Fruit fly (Drosophila melanogaster) whole organism, embryonic: ENCODE measurements around the gene CG5565.
A peak's percentile ranks its signal among the peaks of the same experiment; 100 is the strongest.

Experiments
- Ada2b ChIP-seq: fragments of 200-800 bp; sonication (Bioruptor generic); IDR thresholded peaks from 2 replicates; pipeline ENCODE4 v1.3.6; 2022; ENCODE audit warnings: missing biosample characterization, missing genetic modification characterization
- Adf1 ChIP-seq: fragments of 200-800 bp; sonication (Bioruptor generic); IDR thresholded peaks from 2 replicates; pipeline ENCODE4 v1.3.6; 2022; ENCODE audit warnings: missing biosample characterization, missing genetic modification characterization
- CG10267 ChIP-seq: fragments of 200-800 bp; sonication (Bioruptor generic); optimal IDR thresholded peaks from 2 replicates; lab custom pipeline; 2018; ENCODE audit warnings: missing biosample characterization, mild to moderate bottlenecking, missing genetic modification characterization, moderate library complexity
- CG10431 ChIP-seq: fragments of 200-800 bp; sonication (Bioruptor generic); optimal IDR thresholded peaks from 3 replicates; lab custom pipeline; 2018; ENCODE audit warnings: missing biosample characterization, mild to moderate bottlenecking, missing genetic modification characterization
- CG10565 ChIP-seq: fragments of 200-800 bp; sonication (Bioruptor generic); optimal IDR thresholded peaks from 3 replicates; lab custom pipeline; 2016; ENCODE audit warnings: missing biosample characterization, mild to moderate bottlenecking, missing genetic modification characterization
- CG10979 ChIP-seq: fragments of 200-800 bp; sonication (Bioruptor generic); optimal IDR thresholded peaks from 2 replicates; lab custom pipeline; 2018; ENCODE audit warnings: missing biosample characterization, mild to moderate bottlenecking, missing genetic modification characterization, moderate library complexity
- CG12236 ChIP-seq: fragments of 200-800 bp; sonication (Bioruptor generic); optimal IDR thresholded peaks from 2 replicates; lab custom pipeline; 2016; ENCODE audit warnings: missing biosample characterization, missing genetic modification characterization
- CG12659 ChIP-seq: fragments of 200-800 bp; sonication (Bioruptor generic); optimal IDR thresholded peaks from 3 replicates; lab custom pipeline; 2017; ENCODE audit warnings: mild to moderate bottlenecking, missing biosample characterization, missing genetic modification reagents, missing genetic modification characterization
- CG13424 ChIP-seq: fragments of 200-800 bp; sonication (Bioruptor generic); optimal IDR thresholded peaks from 2 replicates; lab custom pipeline; 2019; ENCODE audit warnings: missing biosample characterization, mild to moderate bottlenecking, missing genetic modification characterization, moderate library complexity
- CG14667 ChIP-seq: fragments of 200-800 bp; sonication (Bioruptor generic); IDR thresholded peaks from 2 replicates; pipeline ENCODE4 v1.3.6; 2022; ENCODE audit warnings: missing biosample characterization, missing genetic modification characterization
- CG14710 ChIP-seq: fragments of 200-800 bp; sonication (Bioruptor generic); optimal IDR thresholded peaks from 3 replicates; lab custom pipeline; 2019; ENCODE audit warnings: missing biosample characterization, mild to moderate bottlenecking, missing genetic modification characterization, moderate library complexity
- CG1647 ChIP-seq: fragments of 200-800 bp; sonication (Bioruptor generic); optimal IDR thresholded peaks from 3 replicates; lab custom pipeline; 2016; ENCODE audit warnings: missing biosample characterization, missing genetic modification characterization
- CG1832 ChIP-seq: fragments of 200-800 bp; sonication (Bioruptor generic); optimal IDR thresholded peaks from 2 replicates; lab custom pipeline; 2017; ENCODE audit warnings: missing biosample characterization, mild to moderate bottlenecking, missing genetic modification characterization, inconsistent platforms
- CG2678 ChIP-seq: fragments of 200-800 bp; sonication (Bioruptor generic); optimal IDR thresholded peaks from 3 replicates; lab custom pipeline; 2019; ENCODE audit warnings: missing biosample characterization, mild to moderate bottlenecking, missing genetic modification characterization, moderate library complexity
- CG31441 ChIP-seq: fragments of 200-800 bp; sonication (Bioruptor generic); IDR thresholded peaks from 2 replicates; pipeline ENCODE4 v1.3.6; 2022; ENCODE audit warnings: missing biosample characterization, missing genetic modification characterization
- CG32532 ChIP-seq: fragments of 200-800 bp; sonication (Bioruptor generic); IDR thresholded peaks from 2 replicates; pipeline ENCODE4 v1.3.6; 2022; ENCODE audit warnings: missing biosample characterization, missing genetic modification characterization
- CG4328 ChIP-seq: fragments of 200-800 bp; sonication (Bioruptor generic); optimal IDR thresholded peaks from 3 replicates; lab custom pipeline; 2017; ENCODE audit warnings: missing biosample characterization, missing genetic modification reagents, missing genetic modification characterization
- CG4820 ChIP-seq: fragments of 200-800 bp; sonication (Bioruptor generic); optimal IDR thresholded peaks from 3 replicates; lab custom pipeline; 2016; ENCODE audit warnings: missing biosample characterization, missing genetic modification characterization
- CG7271 ChIP-seq: fragments of 200-800 bp; sonication (Bioruptor generic); optimal IDR thresholded peaks from 2 replicates; lab custom pipeline; 2018; ENCODE audit warnings: missing biosample characterization, mild to moderate bottlenecking, missing genetic modification characterization, moderate library complexity
- CG7963 ChIP-seq: fragments of 200-800 bp; sonication (Bioruptor generic); IDR thresholded peaks from 3 replicates; pipeline ENCODE4 v1.3.6; 2022; ENCODE audit warnings: missing biosample characterization, missing genetic modification characterization; ENCODE audit not compliant: partially characterized antibody
- CG9609 ChIP-seq: fragments of 200-800 bp; sonication (Bioruptor generic); optimal IDR thresholded peaks from 3 replicates; lab custom pipeline; 2016; ENCODE audit warnings: missing biosample characterization, missing genetic modification characterization
- Chrac-16 ChIP-seq: fragments of 200-800 bp; sonication (Bioruptor generic); optimal IDR thresholded peaks from 3 replicates; lab custom pipeline; 2016; ENCODE audit warnings: missing biosample characterization, missing genetic modification characterization
- Dip3 ChIP-seq: fragments of 200-800 bp; sonication (Bioruptor generic); optimal IDR thresholded peaks from 3 replicates; lab custom pipeline; 2016; ENCODE audit warnings: missing biosample characterization, missing genetic modification characterization
- Doc2 ChIP-seq: fragments of 200-800 bp; sonication (Bioruptor generic); IDR thresholded peaks from 2 replicates; pipeline ENCODE4 v1.3.6; 2022; ENCODE audit warnings: missing biosample characterization, missing genetic modification characterization
- ERR ChIP-seq: fragments of 200-800 bp; sonication (Bioruptor generic); optimal IDR thresholded peaks from 2 replicates; lab custom pipeline; 2016; ENCODE audit warnings: missing biosample characterization, missing genetic modification characterization
- Fer2 ChIP-seq: fragments of 200-800 bp; sonication (Bioruptor generic); optimal IDR thresholded peaks from 2 replicates; lab custom pipeline; 2018; ENCODE audit warnings: missing biosample characterization, mild to moderate bottlenecking, missing genetic modification characterization, moderate library complexity
- GATAe ChIP-seq: fragments of 200-800 bp; sonication (Bioruptor generic); conservative IDR thresholded peaks from 2 replicates; pipeline ENCODE4 v1.3.6; 2022; ENCODE audit warnings: missing biosample characterization, missing genetic modification characterization
- Med ChIP-seq: fragments of 200-800 bp; sonication (Bioruptor generic); peaks from one replicate; lab custom pipeline; 2016; ENCODE audit warnings: missing biosample characterization, missing genetic modification characterization, mild to moderate bottlenecking, inconsistent platforms, moderate library complexity
- Mes4 ChIP-seq: fragments of 200-800 bp; sonication (Bioruptor generic); optimal IDR thresholded peaks from 2 replicates; lab custom pipeline; 2016; ENCODE audit warnings: missing biosample characterization, missing genetic modification characterization
- NK7.1 ChIP-seq: fragments of 200-800 bp; sonication (Bioruptor generic); optimal IDR thresholded peaks from 3 replicates; lab custom pipeline; 2016; ENCODE audit warnings: missing biosample characterization, missing genetic modification characterization
- Nf-YA ChIP-seq: fragments of 200-800 bp; sonication (Bioruptor generic); IDR thresholded peaks from 2 replicates; pipeline ENCODE4 v1.3.6; 2022; ENCODE audit warnings: missing biosample characterization, missing genetic modification characterization
- Pdp1 ChIP-seq, 2 experiments: fragments of 200-800 bp; sonication (Bioruptor generic); optimal IDR thresholded peaks; 3 replicates each; lab custom pipeline; 2016; ENCODE audit warnings: missing biosample characterization in 2 of 2, missing genetic modification characterization in 2 of 2, mild to moderate bottlenecking in 1 of 2, moderate library complexity in 1 of 2
- Ptx1 ChIP-seq: fragments of 200-800 bp; sonication (Bioruptor generic); IDR thresholded peaks from 2 replicates; pipeline ENCODE4 v1.3.6; 2022; ENCODE audit warnings: missing biosample characterization, missing genetic modification characterization
- Usf ChIP-seq: fragments of 200-800 bp; sonication (Bioruptor generic); optimal IDR thresholded peaks from 2 replicates; lab custom pipeline; 2017; ENCODE audit warnings: missing genotype, missing biosample characterization, missing genetic modification characterization
- ab ChIP-seq: fragments of 200-800 bp; sonication (Bioruptor generic); optimal IDR thresholded peaks from 2 replicates; lab custom pipeline; 2016; ENCODE audit warnings: missing biosample characterization, missing genetic modification characterization
- amos ChIP-seq: fragments of 200-800 bp; sonication (Bioruptor generic); IDR thresholded peaks from 2 replicates; pipeline ENCODE4 v1.3.6; 2022; ENCODE audit warnings: missing biosample characterization, missing genetic modification characterization; ENCODE audit not compliant: partially characterized antibody
- ap ChIP-seq: fragments of 200-800 bp; sonication (Bioruptor generic); IDR thresholded peaks from 2 replicates; pipeline ENCODE4 v1.3.6; 2022; ENCODE audit warnings: missing biosample characterization, missing genetic modification characterization
- bab2 ChIP-seq: fragments of 200-800 bp; sonication (Bioruptor generic); optimal IDR thresholded peaks from 2 replicates; lab custom pipeline; 2016; ENCODE audit warnings: missing biosample characterization, missing genetic modification characterization
- bowl ChIP-seq: fragments of 200-800 bp; sonication (Bioruptor generic); IDR thresholded peaks from 2 replicates; pipeline ENCODE4 v1.3.6; 2022; ENCODE audit warnings: missing biosample characterization, missing genetic modification characterization
- bsh ChIP-seq, 2 experiments: fragments of 200-800 bp; sonication (Bioruptor generic); optimal IDR thresholded peaks; 2 replicates each; lab custom pipeline; 2017 to 2018; ENCODE audit warnings: mild to moderate bottlenecking in 2 of 2, missing biosample characterization in 2 of 2, missing genetic modification characterization in 2 of 2, moderate library complexity in 1 of 2
- gce ChIP-seq: fragments of 200-800 bp; sonication (Bioruptor generic); IDR thresholded peaks from 3 replicates; pipeline ENCODE4 v1.3.6; 2022; ENCODE audit warnings: missing biosample characterization, missing genetic modification characterization
- ham ChIP-seq: fragments of 200-800 bp; sonication (Bioruptor generic); IDR thresholded peaks from 2 replicates; pipeline ENCODE4 v1.3.6; 2022; ENCODE audit warnings: missing biosample characterization, missing genetic modification characterization
- kni ChIP-seq: fragments of 200-800 bp; sonication (Bioruptor generic); optimal IDR thresholded peaks from 3 replicates; lab custom pipeline; 2017; ENCODE audit warnings: mild to moderate bottlenecking, missing biosample characterization, missing genetic modification reagents, missing genetic modification characterization
- nau ChIP-seq: fragments of 200-800 bp; sonication (Bioruptor generic); optimal IDR thresholded peaks from 3 replicates; lab custom pipeline; 2017; ENCODE audit warnings: missing biosample characterization, mild to moderate bottlenecking, missing genetic modification characterization, missing genetic modification reagents
- nmo ChIP-seq: fragments of 200-800 bp; sonication (Bioruptor generic); optimal IDR thresholded peaks from 2 replicates; lab custom pipeline; 2018; ENCODE audit warnings: missing biosample characterization, mild to moderate bottlenecking, missing genetic modification characterization, moderate library complexity
- prd ChIP-seq, 3 experiments: fragments of >200 bp in 2 of 3; fragments of 200-800 bp in 1 of 3; sonication (Bioruptor generic) in 1 of 3; optimal IDR thresholded peaks in 2 of 3; IDR thresholded peaks in 1 of 3; 2 replicates in 2 of 3; 3 replicates in 1 of 3; pipeline versions ENCODE4 v1.3.6 to Lab custom; 2017 to 2022; ENCODE audit warnings: missing biosample characterization in 1 of 3, missing genetic modification characterization in 1 of 3
- ranshi ChIP-seq: fragments of 200-800 bp; sonication (Bioruptor generic); IDR thresholded peaks from 2 replicates; pipeline ENCODE4 v1.3.6; 2022; ENCODE audit warnings: missing biosample characterization, missing genetic modification characterization
- sim ChIP-seq: fragments of 200-800 bp; sonication (Bioruptor generic); IDR thresholded peaks from 2 replicates; pipeline ENCODE4 v1.3.6; 2022; ENCODE audit warnings: missing biosample characterization, missing genetic modification characterization
- sisA ChIP-seq: fragments of 200-800 bp; sonication (Bioruptor generic); IDR thresholded peaks from 2 replicates; pipeline ENCODE4 v1.3.6; 2022; ENCODE audit warnings: missing biosample characterization, missing genetic modification characterization
- tx ChIP-seq: fragments of 200-800 bp; sonication (Bioruptor generic); optimal IDR thresholded peaks from 2 replicates; lab custom pipeline; 2016; ENCODE audit warnings: missing biosample characterization, missing genetic modification characterization
- zfh1 ChIP-seq: fragments of 200-800 bp; sonication (Bioruptor generic); IDR thresholded peaks from 3 replicates; pipeline ENCODE4 v1.3.6; 2022; ENCODE audit warnings: missing biosample characterization, missing genetic modification characterization

CG5565 gene

DNA sequence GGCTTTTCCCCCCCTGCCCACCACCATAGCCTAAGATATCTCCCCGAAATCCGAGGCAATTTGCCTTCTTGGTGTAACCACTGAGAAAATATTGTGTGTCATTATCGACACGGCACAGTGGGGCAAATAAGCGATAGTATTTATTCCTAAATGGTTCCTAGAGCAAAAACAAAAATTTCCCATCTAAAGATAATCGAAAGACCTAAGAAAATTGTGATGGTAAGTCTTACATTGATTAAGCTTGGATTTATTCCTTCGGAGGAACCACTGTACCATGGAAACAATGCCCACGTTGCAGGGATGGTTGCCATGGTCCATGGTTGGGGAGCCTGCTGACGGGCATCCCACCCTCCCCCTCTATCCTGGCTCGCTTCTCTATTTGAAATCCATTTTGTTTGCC, 39.3 kb downstream of the CG5565 start (continued):
- TF ChIP-seq kni (GFP tag; lab: Kevin White, UChicago) (no peak), CG12236 (no peak), bab2 (GFP tag; lab: Kevin White, UChicago) (peak; percentile 13), Med (GFP tag; lab: Kevin White, UChicago) (peak; percentile 89), CG31441 (GFP tag; lab: Robert Waterston, UW) (peak; percentile 47), Ada2b (no peak), Usf (GFP tag; lab: Kevin White, UChicago) (no peak), Dip3 (GFP tag; lab: Kevin White, UChicago) (no peak), prd (optimal IDR thresholded peaks at IDR 0.05; lab: Kevin White, UChicago) (no peak), prd (GFP tag; IDR thresholded peaks at IDR 0.05; lab: Robert Waterston, UW) (peak; percentile 53; the same call in 2 of the 3 replicates), bowl (no peak), Doc2 (no peak), nau (GFP tag; lab: Kevin White, UChicago) (no peak), CG1832 (GFP tag; lab: Kevin White, UChicago) (no peak), amos (no peak), Nf-YA (GFP tag; lab: Robert Waterston, UW) (no peak), Fer2 (tag; lab: Kevin White, UChicago) (no peak), CG9609 (GFP tag; lab: Kevin White, UChicago) (peak; percentile 10), CG13424 (tag; lab: Kevin White, UChicago) (peak; percentile 2), CG14710 (tag; lab: Kevin White, UChicago) (no peak), CG4820 (GFP tag; lab: Kevin White, UChicago) (no peak), zfh1 (GFP tag; lab: Robert Waterston, UW) (peak; percentile 57; the same call in 2 of the 3 replicates), NK7.1 (no peak), CG10565 (GFP tag; lab: Kevin White, UChicago) (no peak), CG12659 (GFP tag; lab: Kevin White, UChicago) (no peak), CG10431 (GFP tag; lab: Kevin White, UChicago) (no peak), ap (0 out of 2 replicates have a peak, but pooled peaks have one; percentile 32), CG14667 (no peak), Ptx1 (peak; percentile 44; the same call in 1 of the 2 replicates), CG10979 (no peak), Pdp1 (GFP tag; optimal IDR thresholded peaks at IDR 0.05; lab: Kevin White, UChicago) (no peak), Adf1 (no peak), ham (GFP tag; lab: Robert Waterston, UW) (no peak), ab (GFP tag; lab: Kevin White, UChicago) (no peak), CG10267 (tag; lab: Kevin White, UChicago) (no peak), CG1647 (GFP tag; lab: Kevin White, UChicago) (no peak), Mes4 (no peak), nmo (GFP tag; lab: Kevin White, UChicago) (peak; percentile 0), gce (GFP tag; lab: Robert Waterston, UW) (no peak), CG32532 (GFP tag; lab: Robert Waterston, UW) (no peak), sisA (GFP tag; lab: Robert Waterston, UW) (peak; percentile 42; the same call in 1 of the 2 replicates), CG4328 (GFP tag; lab: Kevin White, UChicago) (no peak), tx (GFP tag; lab: Kevin White, UChicago) (no peak), sim (GFP tag; lab: Robert Waterston, UW) (no peak), CG2678 (tag; lab: Kevin White, UChicago) (peak; percentile 55), GATAe (no peak), CG7963 (GFP tag; lab: Robert Waterston, UW) (no peak), bsh (GFP tag; optimal IDR thresholded peaks at IDR 0.05; lab: Kevin White, UChicago) (peak in 1 of 2 experiments; percentile 46), ranshi (GFP tag; lab: Robert Waterston, UW) (peak; percentile 54; the same call in 1 of the 2 replicates), Chrac-16 (GFP tag; lab: Kevin White, UChicago) (no peak), ERR (GFP tag; lab: Kevin White, UChicago) (no peak), CG7271 (no peak)
